Worm (Caenorhabditis elegans) whole organism, L1 larva: ENCODE measurements around the gene srh-276.

Experiments used
- C04F5.9 ChIP-seq: sonication (generic microtip); optimal IDR thresholded peaks from 2 replicates; lab custom pipeline; 2016; ENCODE audit warnings: missing genetic modification characterization, missing compliant biosample characterization
- C16A3.4 ChIP-seq: fragments of 150-350 bp; optimal IDR thresholded peaks from 2 replicates; lab custom pipeline; 2014; ENCODE audit warnings: missing biosample characterization, missing genetic modification characterization
- Y116A8C.19 ChIP-seq: sonication (generic microtip); optimal IDR thresholded peaks from 2 replicates; lab custom pipeline; 2016; ENCODE audit warnings: missing compliant biosample characterization, missing genetic modification characterization, borderline replicate concordance
- alr-1 ChIP-seq: fragments of 200-800 bp; sonication (Bioruptor generic); optimal IDR thresholded peaks from 2 replicates; lab custom pipeline; 2018; ENCODE audit warnings: borderline replicate concordance, mild to moderate bottlenecking, missing genetic modification characterization, missing compliant biosample characterization
- blmp-1 ChIP-seq: fragments of 150-350 bp; optimal IDR thresholded peaks from 2 replicates; lab custom pipeline; 2014; ENCODE audit warnings: missing biosample characterization, missing genetic modification characterization
- ceh-8 ChIP-seq: fragments of 200-800 bp; sonication (Bioruptor generic); optimal IDR thresholded peaks from 2 replicates; lab custom pipeline; 2018; ENCODE audit warnings: mild to moderate bottlenecking, missing genetic modification characterization, moderate library complexity, missing compliant biosample characterization
- ceh-82 ChIP-seq, 3 experiments: fragments of 150-350 bp in 1 of 3; sonication (generic microtip) in 2 of 3; optimal IDR thresholded peaks; 2 replicates each; lab custom pipeline; 2014 to 2017; ENCODE audit warnings: missing biosample characterization in 3 of 3, missing genetic modification characterization in 3 of 3
- dpl-1 ChIP-seq, 3 experiments: fragments of 150-350 bp in 2 of 3; sonication (generic microtip) in 1 of 3; optimal IDR thresholded peaks; 2 replicates each; lab custom pipeline; 2014 to 2017; ENCODE audit warnings: missing biosample characterization in 3 of 3, missing genetic modification characterization in 3 of 3, missing genetic modification reagents in 3 of 3
- efl-1 ChIP-seq, 4 experiments: fragments of 150-350 bp; optimal IDR thresholded peaks in 3 of 4; peaks in 1 of 4; 1 replicate in 1 of 4; 2 replicates in 3 of 4; lab custom pipeline; 2014; ENCODE audit warnings: missing biosample characterization in 2 of 4, missing genetic modification characterization in 2 of 4, missing genetic modification reagents in 2 of 4
- efl-3 ChIP-seq: fragments of 200-800 bp; sonication (Bioruptor generic); optimal IDR thresholded peaks from 2 replicates; lab custom pipeline; 2018; ENCODE audit warnings: mild to moderate bottlenecking, missing genetic modification characterization, missing compliant biosample characterization
- egl-13 ChIP-seq: sonication (generic microtip); optimal IDR thresholded peaks from 2 replicates; lab custom pipeline; 2016; ENCODE audit warnings: missing genotype, missing genetic modification reagents, missing genetic modification characterization, missing compliant biosample characterization
- elt-2 ChIP-seq: sonication (generic microtip); optimal IDR thresholded peaks from 2 replicates; lab custom pipeline; 2016; ENCODE audit warnings: missing genetic modification characterization, mild to moderate bottlenecking, inconsistent platforms, missing compliant biosample characterization, missing genetic modification reagents
- elt-3 ChIP-seq, 6 experiments: fragments of 150-350 bp in 1 of 6; sonication (generic microtip); optimal IDR thresholded peaks; 2 replicates each; lab custom pipeline; 2017 to 2018; ENCODE audit warnings: missing biosample characterization in 6 of 6, missing genetic modification characterization in 6 of 6, inconsistent platforms in 1 of 6
- fkh-10 ChIP-seq: sonication (generic microtip); optimal IDR thresholded peaks from 2 replicates; lab custom pipeline; 2017; ENCODE audit warnings: missing biosample characterization, missing genetic modification reagents, missing genetic modification characterization
- fkh-4 ChIP-seq: sonication (generic microtip); optimal IDR thresholded peaks from 2 replicates; lab custom pipeline; 2016; ENCODE audit warnings: missing compliant biosample characterization, missing genetic modification characterization, borderline replicate concordance
- hlh-4 ChIP-seq: sonication (generic microtip); optimal IDR thresholded peaks from 2 replicates; lab custom pipeline; 2016; ENCODE audit warnings: mild to moderate bottlenecking, missing genetic modification characterization, missing compliant biosample characterization
- isw-1 ChIP-seq: fragments of 200-800 bp; sonication (Bioruptor generic); IDR thresholded peaks from 2 replicates; pipeline ENCODE4 v1.3.6; 2022; ENCODE audit warnings: missing genetic modification characterization, missing compliant biosample characterization
- lin-14 ChIP-seq: fragments of 200-800 bp; sonication (Bioruptor generic); optimal IDR thresholded peaks from 2 replicates; lab custom pipeline; 2018; ENCODE audit warnings: mild to moderate bottlenecking, missing genetic modification characterization, moderate library complexity, missing compliant biosample characterization
- lin-35 ChIP-seq, 2 experiments: fragments of 150-350 bp; optimal IDR thresholded peaks; 2 replicates each; lab custom pipeline; 2014; ENCODE audit warnings: missing biosample characterization in 2 of 2, missing genetic modification characterization in 2 of 2, missing genetic modification reagents in 2 of 2
- lir-3 ChIP-seq: sonication (generic microtip); optimal IDR thresholded peaks from 2 replicates; lab custom pipeline; 2016; ENCODE audit warnings: mild to moderate bottlenecking, missing genetic modification characterization, moderate library complexity, missing compliant biosample characterization; ENCODE audit not compliant: poor library complexity
- mdl-1 ChIP-seq, 2 experiments: fragments of 150-350 bp; optimal IDR thresholded peaks; 2 replicates each; lab custom pipeline; 2014 to 2017; ENCODE audit warnings: missing biosample characterization in 2 of 2, missing genetic modification characterization in 2 of 2, inconsistent platforms in 1 of 2
- nhr-19 ChIP-seq: fragments of 200-800 bp; sonication (Bioruptor generic); conservative IDR thresholded peaks from 2 replicates; pipeline ENCODE4 v1.3.6; 2022; ENCODE audit warnings: missing genetic modification characterization, missing compliant biosample characterization
- nhr-20 ChIP-seq: sonication (generic microtip); optimal IDR thresholded peaks from 2 replicates; lab custom pipeline; 2016; ENCODE audit warnings: mild to moderate bottlenecking, missing genetic modification characterization, missing compliant biosample characterization
- nhr-28 ChIP-seq: fragments of 150-350 bp; optimal IDR thresholded peaks from 2 replicates; lab custom pipeline; 2014; ENCODE audit warnings: missing biosample characterization, missing genetic modification characterization
- nhr-47 ChIP-seq: sonication (generic microtip); optimal IDR thresholded peaks from 2 replicates; lab custom pipeline; 2016; ENCODE audit warnings: mild to moderate bottlenecking, missing genetic modification characterization, moderate library complexity, missing compliant biosample characterization
- nhr-77 ChIP-seq: fragments of 150-350 bp; optimal IDR thresholded peaks from 2 replicates; lab custom pipeline; 2014; ENCODE audit warnings: missing biosample characterization, missing genetic modification characterization
- nhr-85 ChIP-seq: sonication (generic microtip); peaks from one replicate; lab custom pipeline; 2016; ENCODE audit warnings: missing genetic modification characterization, inconsistent platforms, missing compliant biosample characterization
- pqm-1 ChIP-seq: sonication (generic microtip); optimal IDR thresholded peaks from 3 replicates; lab custom pipeline; 2017; ENCODE audit warnings: missing biosample characterization, missing genetic modification characterization
- rnt-1 ChIP-seq: sonication (generic microtip); optimal IDR thresholded peaks from 2 replicates; lab custom pipeline; 2016; ENCODE audit warnings: mild to moderate bottlenecking, missing genetic modification characterization, moderate library complexity, missing compliant biosample characterization
- skn-1 ChIP-seq: fragments of 150-350 bp; optimal IDR thresholded peaks from 2 replicates; lab custom pipeline; 2014; ENCODE audit warnings: missing biosample characterization, missing genetic modification characterization
- snu-23 ChIP-seq: sonication (generic microtip); optimal IDR thresholded peaks from 2 replicates; lab custom pipeline; 2016; ENCODE audit warnings: missing genetic modification characterization, missing compliant biosample characterization
- sup-37 ChIP-seq: fragments of 200-800 bp; sonication (Bioruptor generic); optimal IDR thresholded peaks from 2 replicates; lab custom pipeline; 2018; ENCODE audit warnings: mild to moderate bottlenecking, missing genetic modification characterization, missing compliant biosample characterization
- swsn-7 ChIP-seq: sonication (generic microtip); optimal IDR thresholded peaks from 2 replicates; lab custom pipeline; 2016; ENCODE audit warnings: missing genetic modification characterization, missing compliant biosample characterization
- tlp-1 ChIP-seq: fragments of 150-350 bp; optimal IDR thresholded peaks from 2 replicates; lab custom pipeline; 2014; ENCODE audit warnings: missing biosample characterization, missing genetic modification characterization
- unc-30 ChIP-seq: sonication (generic microtip); optimal IDR thresholded peaks from 2 replicates; lab custom pipeline; 2017; ENCODE audit warnings: missing biosample characterization, missing genetic modification characterization
- unc-62 ChIP-seq: fragments of 150-350 bp; optimal IDR thresholded peaks from 2 replicates; lab custom pipeline; 2014; ENCODE audit warnings: missing biosample characterization, missing genetic modification reagents, missing genetic modification characterization
- unc-86 ChIP-seq: sonication (generic microtip); optimal IDR thresholded peaks from 2 replicates; lab custom pipeline; 2016; ENCODE audit warnings: missing genetic modification characterization, missing compliant biosample characterization
- xbp-1 ChIP-seq: sonication (generic microtip); optimal IDR thresholded peaks from 2 replicates; lab custom pipeline; 2016; ENCODE audit warnings: missing genetic modification characterization, missing compliant biosample characterization
- zag-1 ChIP-seq: fragments of 150-350 bp; optimal IDR thresholded peaks from 2 replicates; lab custom pipeline; 2014; ENCODE audit warnings: missing biosample characterization, missing genetic modification characterization
- ztf-4 ChIP-seq: fragments of 150-350 bp; optimal IDR thresholded peaks from 2 replicates; lab custom pipeline; 2014; ENCODE audit warnings: missing biosample characterization, missing genetic modification characterization

Gene srh-276

ce11 chrV:15553869-15554268 is 24.7 kb downstream of the srh-276 start (continued):
- no peak for TF ChIP-seq tlp-1
- TF ChIP-seq nhr-77 (tag; lab: Kevin White, UChicago), result no peak
- peak in 1 of 3 experiments; percentile 29 for TF ChIP-seq ceh-82 (tag; optimal IDR thresholded peaks at IDR 0.05; lab: Kevin White, UChicago)
- TF ChIP-seq C16A3.4 (tag; lab: Kevin White, UChicago), result peak; percentile 37
- TF ChIP-seq efl-3 (GFP tag; lab: Kevin White, UChicago), result no peak
- TF ChIP-seq hlh-4, result no peak
- no peak for TF ChIP-seq Y116A8C.19
- TF ChIP-seq xbp-1, result no peak
- no peak for TF ChIP-seq unc-62 (GFP tag; lab: Kevin White, UChicago)
- TF ChIP-seq rnt-1 (tag; lab: Kevin White, UChicago), result peak; percentile 12
- peak; percentile 32 for TF ChIP-seq skn-1
- TF ChIP-seq lin-35 (GFP tag; optimal IDR thresholded peaks at IDR 0.05; lab: Kevin White, UChicago), result peak in 1 of 2 experiments; percentile 70
- TF ChIP-seq lir-3 (tag; lab: Kevin White, UChicago), result no peak
- no peak for TF ChIP-seq nhr-85
- TF ChIP-seq nhr-28 (tag; lab: Kevin White, UChicago), result no peak
- peak in 1 of 2 experiments; percentile 12 for TF ChIP-seq mdl-1 (tag; optimal IDR thresholded peaks at IDR 0.05; lab: Kevin White, UChicago)
- TF ChIP-seq zag-1 (tag; lab: Kevin White, UChicago), result no peak
- TF ChIP-seq unc-86 (tag; lab: Kevin White, UChicago), result no peak

ce11 chrV:15559047-15559446 is 29.9 kb downstream of the srh-276 start, which contains the start of gene acr-18:
Gene acr-18 (minus strand): TSS chrV:15559147.
- TF ChIP-seq xbp-1, result no peak
- TF ChIP-seq efl-1 (optimal IDR thresholded peaks at IDR 0.05; lab: Kevin White, UChicago), result no peak
- TF ChIP-seq efl-1 (GFP tag; optimal IDR thresholded peaks at IDR 0.05 in 1 of 2; lab: Kevin White, UChicago), result peak in 1 of 2 experiments; percentile 33

- TF ChIP-seq efl-1 (optimal IDR thresholded peaks at IDR 0.05; lab: Kevin White, UChicago) (no peak), efl-1 (GFP tag; optimal IDR thresholded peaks at IDR 0.05 in 1 of 2; lab: Kevin White, UChicago) (peak in 1 of 2 experiments; percentile 51), egl-13 (tag; lab: Kevin White, UChicago) (no peak), nhr-77 (tag; lab: Kevin White, UChicago) (no peak), sup-37 (GFP tag; lab: Kevin White, UChicago) (no peak), snu-23 (GFP tag; lab: Kevin White, UChicago) (no peak)
Observed at ce11 chrV:15559729-15560128, 30.6 kb downstream of the srh-276 start.

ce11 chrV:15562541-15562940 is 33.4 kb downstream of the srh-276 start:
- TF ChIP-seq elt-3 (tag; optimal IDR thresholded peaks at IDR 0.05; lab: Kevin White, UChicago), result no peak

- no peak for TF ChIP-seq ceh-82 (tag; optimal IDR thresholded peaks at IDR 0.05; lab: Kevin White, UChicago)
- peak; percentile 81 for TF ChIP-seq fkh-10
Observed at ce11 chrV:15563477-15563876, 34.3 kb downstream of the srh-276 start.

- TF ChIP-seq ztf-4 (tag; lab: Kevin White, UChicago) (peak; percentile 59), lin-14 (GFP tag; lab: Kevin White, UChicago) (peak; percentile 72), snu-23 (GFP tag; lab: Kevin White, UChicago) (peak; percentile 54), nhr-28 (tag; lab: Kevin White, UChicago) (no peak), unc-86 (tag; lab: Kevin White, UChicago) (no peak), hlh-4 (no peak), nhr-47 (tag; lab: Kevin White, UChicago) (peak; percentile 40), efl-3 (GFP tag; lab: Kevin White, UChicago) (no peak), C04F5.9 (no peak), isw-1 (GFP tag; lab: Robert Waterston, UW) (no peak), ceh-8 (no peak), lir-3 (tag; lab: Kevin White, UChicago) (peak; percentile 16), nhr-20 (tag; lab: Kevin White, UChicago) (peak; percentile 93), blmp-1 (tag; lab: Kevin White, UChicago) (peak; percentile 43), pqm-1 (tag; lab: Kevin White, UChicago) (no peak), elt-3 (tag; optimal IDR thresholded peaks at IDR 0.05; lab: Kevin White, UChicago) (peak in 4 of 6 experiments; percentile 48 to 90 (median 60)), unc-30 (no peak), dpl-1 (GFP tag; optimal IDR thresholded peaks at IDR 0.05; lab: Kevin White, UChicago) (peak in 1 of 3 experiments; percentile 13), nhr-19 (peak; percentile 98), alr-1 (tag; lab: Kevin White, UChicago) (no peak), C16A3.4 (tag; lab: Kevin White, UChicago) (peak; percentile 18), elt-2 (tag; lab: Kevin White, UChicago) (peak; percentile 64), skn-1 (no peak), fkh-4 (tag; lab: Kevin White, UChicago) (no peak), sup-37 (GFP tag; lab: Kevin White, UChicago) (no peak), swsn-7 (tag; lab: Kevin White, UChicago) (peak; percentile 22)
Observed at ce11 chrV:15563985-15564384, 34.8 kb downstream of the srh-276 start.
